Worm (Caenorhabditis elegans): ENCODE measurements around the gene tra-3.
A peak's percentile ranks its signal among the peaks of the same experiment; 100 is the strongest.

Gene tra-3

DNA sequence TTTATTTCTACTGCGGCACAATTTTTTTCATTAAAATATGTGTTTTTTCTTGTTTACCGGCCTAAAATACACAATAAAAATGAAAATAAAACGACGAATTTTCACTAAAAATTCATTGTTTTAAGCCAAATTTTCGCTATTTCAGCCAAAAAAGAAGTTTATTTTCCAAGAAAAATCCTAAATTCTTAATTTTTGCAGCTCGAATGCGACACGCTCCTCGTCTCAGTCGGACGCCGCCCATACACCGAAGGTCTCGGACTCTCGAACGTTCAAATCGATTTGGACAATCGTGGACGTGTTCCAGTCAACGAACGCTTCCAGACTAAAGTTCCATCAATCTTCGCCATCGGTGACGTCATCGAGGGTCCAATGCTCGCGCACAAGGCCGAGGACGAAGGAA, 22.1 kb upstream of the tra-3 start:
- TF ChIP-seq ref-2 (tag; optimal IDR thresholded peaks at IDR 0.05) (no peak), Y22D7AL.16 (tag; optimal IDR thresholded peaks at IDR 0.05) (no peak), ceh-6 (GFP tag; optimal IDR thresholded peaks at IDR 0.05) (no peak), elt-4 (tag; optimal IDR thresholded peaks at IDR 0.05) (no peak), lim-6 (tag; optimal IDR thresholded peaks at IDR 0.05) (no peak), ceh-9 (tag; optimal IDR thresholded peaks at IDR 0.05) (no peak), ceh-14 (tag; optimal IDR thresholded peaks at IDR 0.05) (no peak), nhr-232 (tag; optimal IDR thresholded peaks at IDR 0.05) (no peak)

DNA sequence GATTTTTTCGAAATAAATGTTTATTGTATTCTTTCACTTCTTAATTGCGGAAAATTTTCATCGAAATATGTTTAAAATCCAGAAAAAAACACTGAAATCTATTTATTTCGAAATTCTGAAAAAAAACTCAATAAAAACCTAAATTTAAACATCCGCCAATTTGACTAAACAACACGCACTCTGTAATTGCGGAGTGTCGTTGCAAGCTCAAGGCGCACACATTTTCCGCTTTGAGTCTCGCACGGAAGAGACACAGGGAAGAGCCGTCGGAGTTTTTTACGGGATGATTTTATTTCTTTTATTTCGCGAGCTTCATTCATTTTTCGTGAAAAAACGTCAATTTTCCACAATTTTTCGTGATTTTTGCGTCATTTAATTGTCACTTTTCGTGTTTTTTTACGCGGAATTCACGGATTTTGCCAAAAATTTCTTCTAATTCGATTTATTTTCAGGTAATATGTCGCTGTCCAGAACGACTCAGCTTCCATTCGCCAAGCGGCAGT, 20.1 kb upstream of the tra-3 start, which contains the start of gene dld-1:
TSS of gene dld-1 (plus strand) at position 453 of the 503 bp plus-strand sequence.
- TF ChIP-seq odd-2 (tag; optimal IDR thresholded peaks at IDR 0.05) (no peak), hlh-30 (tag; optimal IDR thresholded peaks at IDR 0.05; ENCODE audit: insufficient read depth) (peak; percentile 74), pha-4 (tag; optimal IDR thresholded peaks at IDR 0.05) (no peak), ceh-6 (GFP tag; optimal IDR thresholded peaks at IDR 0.05) (no peak), mec-3 (tag; optimal IDR thresholded peaks at IDR 0.05; ENCODE audit: borderline replicate concordance) (no peak), ceh-30 (tag; optimal IDR thresholded peaks at IDR 0.05) (peak; percentile 90), ceh-22 (tag; optimal IDR thresholded peaks at IDR 0.05) (no peak), ceh-48 (tag; optimal IDR thresholded peaks at IDR 0.05) (peak; percentile 54), Y22D7AL.16 (tag; optimal IDR thresholded peaks at IDR 0.05) (peak; percentile 12), C08G9.2 (tag; optimal IDR thresholded peaks at IDR 0.05) (no peak), ceh-9 (tag; optimal IDR thresholded peaks at IDR 0.05) (no peak), pha-2 (tag; optimal IDR thresholded peaks at IDR 0.05) (no peak), npax-4 (tag; optimal IDR thresholded peaks at IDR 0.05) (no peak), ceh-14 (tag; optimal IDR thresholded peaks at IDR 0.05) (no peak), tbx-2 (tag; optimal IDR thresholded peaks at IDR 0.05) (peak; percentile 56), ref-2 (tag; optimal IDR thresholded peaks at IDR 0.05) (no peak), ztf-16 (tag; optimal IDR thresholded peaks at IDR 0.05) (peak; percentile 50), hlh-13 (GFP tag; optimal IDR thresholded peaks at IDR 0.05) (no peak), ahr-1 (tag; optimal IDR thresholded peaks at IDR 0.05) (no peak), unc-55 (GFP tag; optimal IDR thresholded peaks at IDR 0.05) (peak; percentile 81), sdc-2 (tag; optimal IDR thresholded peaks at IDR 0.05) (no peak), hlh-8 (tag; optimal IDR thresholded peaks at IDR 0.05) (no peak), nfya-1 (tag; optimal IDR thresholded peaks at IDR 0.05) (peak; percentile 97), ceh-2 (tag; optimal IDR thresholded peaks at IDR 0.05) (no peak), ceh-19 (GFP tag; optimal IDR thresholded peaks at IDR 0.05) (peak; percentile 41), hlh-6 (tag; optimal IDR thresholded peaks at IDR 0.05) (no peak), elt-2 (tag; optimal IDR thresholded peaks at IDR 0.05) (peak; percentile 77), pros-1 (tag; optimal IDR thresholded peaks at IDR 0.05) (peak; percentile 21), ama-1 (optimal IDR thresholded peaks at IDR 0.05) (no peak), lim-6 (tag; optimal IDR thresholded peaks at IDR 0.05) (no peak), sox-4 (tag; optimal IDR thresholded peaks at IDR 0.05) (no peak), ets-4 (tag; optimal IDR thresholded peaks at IDR 0.05) (peak; percentile 43), nhr-11 (tag; optimal IDR thresholded peaks at IDR 0.05) (no peak), rnt-1 (tag; optimal IDR thresholded peaks at IDR 0.05) (peak; percentile 73), tbx-7 (tag; optimal IDR thresholded peaks at IDR 0.05) (no peak), hlh-15 (tag; optimal IDR thresholded peaks at IDR 0.05) (peak; percentile 2), ttx-3 (tag; optimal IDR thresholded peaks at IDR 0.05) (peak; percentile 16), fkh-6 (tag; optimal IDR thresholded peaks at IDR 0.05) (no peak), gmeb-2 (tag; optimal IDR thresholded peaks at IDR 0.05) (no peak), C38D4.7 (GFP tag; optimal IDR thresholded peaks at IDR 0.05) (no peak), unc-3 (GFP tag; conservative IDR thresholded peaks at IDR 0.05) (no peak), unc-3 (tag; optimal IDR thresholded peaks at IDR 0.05) (peak; percentile 37), T23F11.4 (GFP tag; optimal IDR thresholded peaks at IDR 0.05) (no peak), elt-4 (tag; optimal IDR thresholded peaks at IDR 0.05) (no peak), dve-1 (tag; optimal IDR thresholded peaks at IDR 0.05) (peak; percentile 86), ceh-24 (tag; optimal IDR thresholded peaks at IDR 0.05) (no peak), madf-2 (tag; optimal IDR thresholded peaks at IDR 0.05) (no peak), che-1 (tag; optimal IDR thresholded peaks at IDR 0.05) (no peak), fkh-10 (GFP tag; optimal IDR thresholded peaks at IDR 0.05) (peak; percentile 68), syd-9 (tag; optimal IDR thresholded peaks at IDR 0.05) (peak; percentile 9)

Measured in whole organism, late embryonic.